Worm (Caenorhabditis elegans): Measurements from ENCODE around the gene Y70C5C.1.

ce11 chrV:16745214-16745613 is 45.2 kb downstream of the Y70C5C.1 start:
- no peak for TF ChIP-seq let-607 (tag; optimal IDR thresholded peaks at IDR 0.05)
- no peak for TF ChIP-seq rec-8 (tag; optimal IDR thresholded peaks at IDR 0.05)
- TF ChIP-seq efl-1 (GFP tag; optimal IDR thresholded peaks at IDR 0.05): no peak
- TF ChIP-seq nhr-80 (tag; optimal IDR thresholded peaks at IDR 0.05): no peak
- TF ChIP-seq rpc-1 (optimal IDR thresholded peaks at IDR 0.05): no peak
- no peak for TF ChIP-seq rpc-1 (tag; optimal IDR thresholded peaks at IDR 0.05)

All from whole organism, young adult.